Worm (Caenorhabditis elegans) whole organism, mixed stage, embryonic: Measurements from ENCODE around the gene pat-2.

ENCODE experiments used
- M03D4.4 ChIP-seq: sonication (generic microtip); optimal IDR thresholded peaks from 2 replicates; lab custom pipeline; 2017; ENCODE audit warnings: mild to moderate bottlenecking, missing genetic modification characterization, missing compliant biosample characterization
- bed-3 ChIP-seq: fragments of 200-800 bp; sonication (Bioruptor generic); optimal IDR thresholded peaks from 3 replicates; lab custom pipeline; 2018; ENCODE audit warnings: mild to moderate bottlenecking, missing genetic modification characterization, moderate library complexity, missing compliant biosample characterization
- blmp-1 ChIP-seq: fragments of 150-350 bp; optimal IDR thresholded peaks from 2 replicates; lab custom pipeline; 2014; ENCODE audit warnings: missing biosample characterization, missing genetic modification characterization
- ceh-39 ChIP-seq: fragments of 150-350 bp; optimal IDR thresholded peaks from 2 replicates; lab custom pipeline; 2014; ENCODE audit warnings: missing biosample characterization, missing genetic modification characterization
- ceh-43 ChIP-seq: fragments of 200-800 bp; sonication (Bioruptor generic); optimal IDR thresholded peaks from 2 replicates; lab custom pipeline; 2018; ENCODE audit warnings: mild to moderate bottlenecking, missing genetic modification characterization, moderate library complexity, missing compliant biosample characterization
- ceh-83 ChIP-seq: fragments of 200-800 bp; sonication (Bioruptor generic); optimal IDR thresholded peaks from 2 replicates; lab custom pipeline; 2018; ENCODE audit warnings: mild to moderate bottlenecking, missing genetic modification characterization, missing compliant biosample characterization
- ces-1 ChIP-seq: fragments of 150-350 bp; optimal IDR thresholded peaks from 2 replicates; lab custom pipeline; 2014; ENCODE audit warnings: missing biosample characterization, missing genetic modification reagents, missing genetic modification characterization
- cnd-1 ChIP-seq: fragments of 200-800 bp; sonication (Bioruptor generic); optimal IDR thresholded peaks from 2 replicates; lab custom pipeline; 2018; ENCODE audit warnings: mild to moderate bottlenecking, missing genetic modification characterization, missing compliant biosample characterization
- drap-1 ChIP-seq: fragments of 200-800 bp; sonication (Bioruptor generic); optimal IDR thresholded peaks from 3 replicates; lab custom pipeline; 2018; ENCODE audit warnings: mild to moderate bottlenecking, missing genetic modification characterization, missing compliant biosample characterization
- elt-1 ChIP-seq: sonication (generic microtip); optimal IDR thresholded peaks from 2 replicates; lab custom pipeline; 2017; ENCODE audit warnings: missing genetic modification characterization, mild to moderate bottlenecking, missing compliant biosample characterization, antibody characterized with exemption, moderate library complexity, borderline replicate concordance; ENCODE audit not compliant: insufficient read depth
- elt-3 ChIP-seq: fragments of 150-350 bp; optimal IDR thresholded peaks from 2 replicates; lab custom pipeline; 2014; ENCODE audit warnings: missing biosample characterization, missing genetic modification characterization
- flh-1 ChIP-seq: fragments of 200-800 bp; sonication (Bioruptor generic); optimal IDR thresholded peaks from 2 replicates; lab custom pipeline; 2018; ENCODE audit warnings: mild to moderate bottlenecking, missing genetic modification characterization, moderate library complexity, missing compliant biosample characterization
- ham-2 ChIP-seq: fragments of 200-800 bp; sonication (Bioruptor generic); optimal IDR thresholded peaks from 2 replicates; lab custom pipeline; 2018; ENCODE audit warnings: mild to moderate bottlenecking, missing genetic modification characterization, missing compliant biosample characterization
- hlh-1 ChIP-seq: fragments of 150-350 bp; optimal IDR thresholded peaks from 2 replicates; lab custom pipeline; 2014; ENCODE audit warnings: missing biosample characterization, missing genetic modification reagents, missing genetic modification characterization
- lin-13 ChIP-seq: fragments of 150-350 bp; optimal IDR thresholded peaks from 2 replicates; lab custom pipeline; 2014; ENCODE audit warnings: missing biosample characterization, missing genetic modification characterization
- lin-32 ChIP-seq: fragments of 200-800 bp; sonication (Bioruptor generic); optimal IDR thresholded peaks from 2 replicates; lab custom pipeline; 2018; ENCODE audit warnings: mild to moderate bottlenecking, missing genetic modification characterization, missing compliant biosample characterization
- lsy-2 ChIP-seq: fragments of 150-350 bp; optimal IDR thresholded peaks from 2 replicates; lab custom pipeline; 2014; ENCODE audit warnings: missing biosample characterization, missing genetic modification characterization
- mab-5 ChIP-seq: fragments of 150-350 bp; optimal IDR thresholded peaks from 2 replicates; lab custom pipeline; 2014; ENCODE audit warnings: missing biosample characterization, missing genetic modification characterization
- mep-1 ChIP-seq: fragments of 150-350 bp; optimal IDR thresholded peaks from 2 replicates; lab custom pipeline; 2017; ENCODE audit warnings: missing biosample characterization, missing genetic modification reagents, missing genetic modification characterization, inconsistent platforms
- mls-2 ChIP-seq: sonication (generic microtip); optimal IDR thresholded peaks from 2 replicates; lab custom pipeline; 2016; ENCODE audit warnings: mild to moderate bottlenecking, missing genetic modification characterization, moderate library complexity, missing compliant biosample characterization
- nhr-12 ChIP-seq: fragments of 150-350 bp; optimal IDR thresholded peaks from 2 replicates; lab custom pipeline; 2014; ENCODE audit warnings: missing biosample characterization, missing genetic modification characterization
- nhr-2 ChIP-seq: fragments of 150-350 bp; optimal IDR thresholded peaks from 2 replicates; lab custom pipeline; 2014; ENCODE audit warnings: missing biosample characterization, missing genetic modification characterization
- nhr-237 ChIP-seq: fragments of 150-350 bp; optimal IDR thresholded peaks from 2 replicates; lab custom pipeline; 2014; ENCODE audit warnings: missing biosample characterization, missing genetic modification characterization
- nhr-28 ChIP-seq: fragments of 150-350 bp; optimal IDR thresholded peaks from 2 replicates; lab custom pipeline; 2014; ENCODE audit warnings: missing biosample characterization, missing genetic modification characterization
- nhr-76 ChIP-seq: sonication (generic microtip); optimal IDR thresholded peaks from 2 replicates; lab custom pipeline; 2017; ENCODE audit warnings: missing biosample characterization, missing genetic modification characterization
- pha-4 ChIP-seq: fragments of 150-350 bp; optimal IDR thresholded peaks from 2 replicates; lab custom pipeline; 2018; ENCODE audit warnings: missing biosample characterization, missing genetic modification reagents, missing genetic modification characterization
- sem-2 ChIP-seq: fragments of 200-800 bp; sonication (Bioruptor generic); optimal IDR thresholded peaks from 2 replicates; lab custom pipeline; 2018; ENCODE audit warnings: mild to moderate bottlenecking, missing genetic modification characterization, missing compliant biosample characterization
- snpc-4 ChIP-seq: fragments of 150-350 bp; optimal IDR thresholded peaks from 2 replicates; lab custom pipeline; 2014; ENCODE audit warnings: missing biosample characterization, missing genetic modification characterization
- sptf-1 ChIP-seq: sonication (generic microtip); optimal IDR thresholded peaks from 2 replicates; lab custom pipeline; 2017; ENCODE audit warnings: mild to moderate bottlenecking, missing genetic modification characterization, moderate library complexity, missing compliant biosample characterization
- tbx-8 ChIP-seq: fragments of 200-800 bp; sonication (Bioruptor generic); optimal IDR thresholded peaks from 2 replicates; lab custom pipeline; 2018; ENCODE audit warnings: mild to moderate bottlenecking, missing genetic modification characterization, moderate library complexity, missing compliant biosample characterization
- unc-120 ChIP-seq: sonication (generic microtip); optimal IDR thresholded peaks from 2 replicates; lab custom pipeline; 2017; ENCODE audit warnings: missing genetic modification characterization, missing compliant biosample characterization; ENCODE audit not compliant: poor library complexity, severe bottlenecking
- unc-39 ChIP-seq: fragments of 150-350 bp; optimal IDR thresholded peaks from 2 replicates; lab custom pipeline; 2014; ENCODE audit warnings: missing biosample characterization, missing genetic modification characterization
- unc-62 ChIP-seq: fragments of 150-350 bp; optimal IDR thresholded peaks from 2 replicates; lab custom pipeline; 2014; ENCODE audit warnings: missing biosample characterization, missing genetic modification reagents, missing genetic modification characterization
- zip-8 ChIP-seq: fragments of 150-350 bp; optimal IDR thresholded peaks from 2 replicates; lab custom pipeline; 2014; ENCODE audit warnings: missing biosample characterization, missing genetic modification characterization
- ztf-11 ChIP-seq: fragments of 150-350 bp; optimal IDR thresholded peaks from 2 replicates; lab custom pipeline; 2014; ENCODE audit warnings: missing biosample characterization, missing genetic modification characterization

Gene pat-2

DNA sequence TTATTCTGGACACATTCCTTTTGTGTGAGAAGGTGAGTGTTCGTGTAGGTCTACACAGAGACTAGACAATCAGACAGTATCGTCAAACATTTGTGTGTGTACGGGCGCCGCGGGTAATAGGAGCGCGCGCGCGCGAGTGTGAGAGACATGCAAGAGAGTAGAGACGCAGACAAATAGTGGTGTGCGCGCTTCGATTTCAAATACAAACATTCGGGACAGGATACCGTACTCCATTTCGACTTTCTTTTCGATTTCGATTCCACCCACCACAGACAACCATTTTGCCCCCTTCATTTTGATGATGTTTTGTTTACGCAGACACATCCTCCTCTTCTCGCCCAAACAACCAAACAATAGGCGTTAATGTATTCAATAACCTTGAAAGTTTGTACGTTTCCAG is 23.9 kb upstream of the pat-2 start:
- TF ChIP-seq sptf-1 (peak; percentile 7), blmp-1 (peak; percentile 28), mep-1 (tag; lab: Kevin White, UChicago) (no peak), ham-2 (GFP tag; lab: Kevin White, UChicago) (peak; percentile 48), lin-13 (peak; percentile 11), nhr-28 (no peak), elt-3 (tag; lab: Kevin White, UChicago) (peak; percentile 2), pha-4 (tag; lab: Kevin White, UChicago) (peak; percentile 90), flh-1 (GFP tag; lab: Kevin White, UChicago) (peak; percentile 19), lsy-2 (tag; lab: Kevin White, UChicago) (peak; percentile 73), unc-62 (no peak), tbx-8 (GFP tag; lab: Kevin White, UChicago) (no peak), drap-1 (peak; percentile 51), nhr-237 (tag; lab: Kevin White, UChicago) (peak; percentile 27)

DNA sequence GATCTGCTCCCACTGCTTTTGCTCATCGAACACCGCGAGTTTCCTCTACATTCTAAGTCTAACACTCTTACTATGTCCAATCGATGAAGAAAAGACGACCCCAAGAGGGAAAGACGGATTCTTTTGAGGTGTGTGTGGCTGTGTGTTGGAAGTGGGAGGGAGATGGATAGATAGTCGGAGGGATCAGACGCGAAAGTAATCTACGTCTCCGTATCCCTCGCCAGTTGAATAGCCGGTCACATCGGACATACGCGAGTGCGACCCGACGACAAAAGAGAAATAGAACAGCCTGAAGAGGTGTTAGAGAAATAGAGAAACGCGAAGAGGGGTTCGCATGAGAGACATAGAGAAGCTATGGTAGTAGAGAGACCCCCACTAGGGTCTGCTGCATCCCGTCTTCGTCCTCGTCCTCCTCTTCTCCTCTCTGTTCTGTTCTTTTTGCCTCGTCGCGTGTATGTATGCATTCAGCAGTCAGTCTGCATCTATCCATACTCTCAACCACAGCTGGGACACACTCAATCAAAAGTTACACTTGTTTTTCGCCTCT is 23.0 kb upstream of the pat-2 start:
- TF ChIP-seq elt-1, result no peak
- TF ChIP-seq nhr-237 (tag; lab: Kevin White, UChicago), result peak; percentile 65
- peak; percentile 100 for TF ChIP-seq nhr-2
- no peak for TF ChIP-seq lin-32 (GFP tag; lab: Kevin White, UChicago)
- peak; percentile 90 for TF ChIP-seq pha-4 (tag; lab: Kevin White, UChicago)
- peak; percentile 41 for TF ChIP-seq M03D4.4 (tag; lab: Kevin White, UChicago)
- TF ChIP-seq ztf-11 (tag; lab: Kevin White, UChicago), result peak; percentile 77
- TF ChIP-seq ces-1 (GFP tag; lab: Kevin White, UChicago), result peak; percentile 86
- TF ChIP-seq hlh-1 (tag; lab: Kevin White, UChicago), result peak; percentile 66
- TF ChIP-seq mls-2, result peak; percentile 67
- TF ChIP-seq ceh-83 (GFP tag; lab: Kevin White, UChicago), result peak; percentile 57
- peak; percentile 95 for TF ChIP-seq unc-120 (tag; lab: Kevin White, UChicago)
- TF ChIP-seq sem-2 (GFP tag; lab: Kevin White, UChicago), result no peak
- TF ChIP-seq lin-13, result peak; percentile 84
- TF ChIP-seq mep-1 (tag; lab: Kevin White, UChicago), result peak; percentile 74
- peak; percentile 65 for TF ChIP-seq drap-1
- TF ChIP-seq cnd-1, result peak; percentile 82
- no peak for TF ChIP-seq unc-39
- no peak for TF ChIP-seq elt-3 (tag; lab: Kevin White, UChicago)
- peak; percentile 95 for TF ChIP-seq unc-62
- TF ChIP-seq nhr-28, result peak; percentile 15
- TF ChIP-seq ceh-39 (tag; lab: Kevin White, UChicago), result peak; percentile 88
- no peak for TF ChIP-seq zip-8 (tag; lab: Kevin White, UChicago)
- TF ChIP-seq snpc-4 (tag; lab: Kevin White, UChicago), result no peak
- TF ChIP-seq ceh-43 (GFP tag; lab: Kevin White, UChicago), result no peak
- peak; percentile 69 for TF ChIP-seq sptf-1
- TF ChIP-seq nhr-76 (tag; lab: Kevin White, UChicago), result peak; percentile 4
- no peak for TF ChIP-seq flh-1 (GFP tag; lab: Kevin White, UChicago)
- TF ChIP-seq mab-5 (tag; lab: Kevin White, UChicago), result no peak
- TF ChIP-seq tbx-8 (GFP tag; lab: Kevin White, UChicago), result no peak
- peak; percentile 79 for TF ChIP-seq lsy-2 (tag; lab: Kevin White, UChicago)
- TF ChIP-seq bed-3 (GFP tag; lab: Kevin White, UChicago), result no peak
- TF ChIP-seq ham-2 (GFP tag; lab: Kevin White, UChicago), result peak; percentile 88
- TF ChIP-seq blmp-1, result no peak
- TF ChIP-seq nhr-12 (tag; lab: Kevin White, UChicago), result no peak
- TF ChIP-seq, all 35 proteins: peak for 21

DNA sequence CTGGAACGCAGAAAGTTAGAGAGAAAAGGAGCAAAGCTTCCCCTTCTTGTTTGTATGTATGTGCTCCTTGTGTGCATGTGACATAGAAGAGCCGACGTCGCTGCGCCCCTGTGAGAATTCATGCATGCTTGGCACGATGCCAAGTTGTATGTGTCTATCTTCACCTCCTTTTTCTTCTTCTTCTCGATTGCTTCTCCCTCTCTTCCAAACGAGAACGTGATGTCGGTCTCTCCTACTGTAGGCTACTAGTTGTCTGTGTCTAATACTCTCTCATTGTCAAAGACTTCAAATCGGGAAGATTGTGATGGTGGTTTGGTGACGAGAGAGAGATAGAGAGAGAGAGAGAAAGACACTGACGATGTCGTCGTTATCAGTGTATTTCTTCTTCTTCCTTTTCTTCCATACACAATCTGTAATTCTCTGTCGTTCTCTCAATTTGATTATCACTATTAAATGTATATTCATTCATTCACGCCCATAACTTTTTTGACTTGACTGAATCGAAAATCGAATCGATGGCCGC is 21.4 kb upstream of the pat-2 start:
- TF ChIP-seq sem-2 (GFP tag; lab: Kevin White, UChicago) (no peak), drap-1 (peak; percentile 6), nhr-76 (tag; lab: Kevin White, UChicago) (no peak), tbx-8 (GFP tag; lab: Kevin White, UChicago) (no peak), hlh-1 (tag; lab: Kevin White, UChicago) (no peak), mab-5 (tag; lab: Kevin White, UChicago) (no peak), ces-1 (GFP tag; lab: Kevin White, UChicago) (peak; percentile 48), pha-4 (tag; lab: Kevin White, UChicago) (no peak), nhr-237 (tag; lab: Kevin White, UChicago) (no peak), nhr-2 (no peak), snpc-4 (tag; lab: Kevin White, UChicago) (no peak), ceh-83 (GFP tag; lab: Kevin White, UChicago) (no peak), mep-1 (tag; lab: Kevin White, UChicago) (no peak), cnd-1 (no peak), flh-1 (GFP tag; lab: Kevin White, UChicago) (no peak), lin-13 (no peak), lin-32 (GFP tag; lab: Kevin White, UChicago) (no peak), ceh-43 (GFP tag; lab: Kevin White, UChicago) (no peak), bed-3 (GFP tag; lab: Kevin White, UChicago) (no peak), lsy-2 (tag; lab: Kevin White, UChicago) (peak; percentile 62), M03D4.4 (tag; lab: Kevin White, UChicago) (peak; percentile 25), ztf-11 (tag; lab: Kevin White, UChicago) (no peak), ham-2 (GFP tag; lab: Kevin White, UChicago) (no peak), ceh-39 (tag; lab: Kevin White, UChicago) (no peak), unc-62 (no peak), unc-120 (tag; lab: Kevin White, UChicago) (no peak), sptf-1 (no peak), unc-39 (no peak), elt-3 (tag; lab: Kevin White, UChicago) (peak; percentile 63), mls-2 (no peak), nhr-28 (no peak), elt-1 (peak; percentile 1)
